Fruit fly (Drosophila melanogaster): ENCODE results near the gene CG11970.
A peak's percentile ranks its signal among the peaks of the same experiment; 100 is the strongest.

CG11970 gene

DNA sequence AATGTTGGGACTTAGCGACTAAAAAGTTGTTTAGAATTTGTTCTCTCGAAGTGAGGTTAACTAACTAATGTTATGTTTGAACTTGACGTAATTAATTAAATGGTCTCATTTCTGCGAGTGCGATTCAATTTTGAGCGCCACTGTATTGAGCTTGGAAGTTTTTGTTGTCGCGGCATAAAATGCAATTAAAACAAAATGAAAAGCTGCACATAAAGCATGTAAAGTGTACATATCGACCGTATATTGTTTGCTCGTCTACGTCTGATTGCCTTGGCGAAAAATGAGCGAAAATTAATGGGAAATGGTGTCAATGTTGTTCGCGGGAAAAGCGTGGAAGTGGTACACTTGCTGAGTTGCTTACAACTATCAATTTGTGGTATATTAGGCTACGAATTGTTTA, 32.4 kb downstream of the CG11970 start:
- no peak for TF ChIP-seq Sp1 (GFP tag; optimal IDR thresholded peaks at IDR 0.05)
- no peak for TF ChIP-seq dmrt93B (GFP tag; optimal IDR thresholded peaks at IDR 0.05)
- TF ChIP-seq br (GFP tag; optimal IDR thresholded peaks at IDR 0.05): no peak
- no peak for TF ChIP-seq brk (GFP tag; optimal IDR thresholded peaks at IDR 0.05)
- TF ChIP-seq pan (optimal IDR thresholded peaks at IDR 0.05): no peak
- TF ChIP-seq jim (GFP tag; optimal IDR thresholded peaks at IDR 0.05): no peak
- no peak for TF ChIP-seq Mio (GFP tag; optimal IDR thresholded peaks at IDR 0.05)
- no peak for TF ChIP-seq foxo (GFP tag; optimal IDR thresholded peaks at IDR 0.05)
- TF ChIP-seq HLH106 (tag; optimal IDR thresholded peaks at IDR 0.05): no peak
- no peak for TF ChIP-seq ey (GFP tag; optimal IDR thresholded peaks at IDR 0.05)
- no peak for TF ChIP-seq woc (GFP tag; optimal IDR thresholded peaks at IDR 0.05)
- TF ChIP-seq Jra (GFP tag; optimal IDR thresholded peaks at IDR 0.05): no peak
- TF ChIP-seq CrebA (GFP tag; optimal IDR thresholded peaks at IDR 0.05; ENCODE audit: borderline replicate concordance): no peak
- TF ChIP-seq tai (GFP tag; optimal IDR thresholded peaks at IDR 0.05): no peak
- no peak for TF ChIP-seq Dfd (GFP tag; optimal IDR thresholded peaks at IDR 0.05)
- TF ChIP-seq Rel (GFP tag; optimal IDR thresholded peaks at IDR 0.05): no peak
- TF ChIP-seq Rel (tag; optimal IDR thresholded peaks at IDR 0.05): no peak
- no peak for TF ChIP-seq N (GFP tag; optimal IDR thresholded peaks at IDR 0.05)
- no peak for TF ChIP-seq Dif (GFP tag; optimal IDR thresholded peaks at IDR 0.05; ENCODE audit: partially characterized antibody)
- no peak for TF ChIP-seq Vsx2 (GFP tag; optimal IDR thresholded peaks at IDR 0.05; ENCODE audit: partially characterized antibody)
- no peak for TF ChIP-seq lola (GFP tag; optimal IDR thresholded peaks at IDR 0.05)

DNA sequence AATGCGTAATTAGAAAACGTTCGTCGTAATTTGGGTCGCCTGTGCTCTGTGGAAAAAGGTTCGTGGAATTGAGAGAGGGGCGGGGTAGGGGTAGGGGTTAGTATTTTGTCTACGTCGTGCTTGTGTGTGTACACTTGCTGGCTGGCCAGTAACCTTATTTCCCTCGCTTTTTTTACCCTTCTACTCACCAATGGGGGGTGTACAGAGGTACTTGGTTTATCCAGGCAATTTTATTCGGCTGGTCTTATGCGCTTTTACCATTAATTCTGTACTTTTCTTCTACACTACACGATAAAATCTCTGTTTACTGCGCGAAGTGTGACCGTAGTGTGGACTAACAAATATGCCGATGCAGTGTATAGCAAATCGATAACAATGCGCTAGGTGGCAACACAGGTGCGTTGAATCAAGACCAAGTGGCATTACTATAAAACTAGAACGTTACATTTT, 35.2 kb downstream of the CG11970 start, which contains the start of gene tgo:
tgo (minus strand) TSS at position 334 of the 450 bp plus-strand sequence.
- TF ChIP-seq woc (GFP tag; optimal IDR thresholded peaks at IDR 0.05) (no peak), Rel (GFP tag; optimal IDR thresholded peaks at IDR 0.05) (no peak), Rel (tag; optimal IDR thresholded peaks at IDR 0.05) (peak; percentile 57), sage (GFP tag; optimal IDR thresholded peaks at IDR 0.05) (no peak), Dif (GFP tag; optimal IDR thresholded peaks at IDR 0.05; ENCODE audit: partially characterized antibody) (peak; percentile 7), N (GFP tag; optimal IDR thresholded peaks at IDR 0.05) (no peak), jim (GFP tag; optimal IDR thresholded peaks at IDR 0.05) (no peak), fru (GFP tag; optimal IDR thresholded peaks at IDR 0.05) (peak; percentile 76)

DNA sequence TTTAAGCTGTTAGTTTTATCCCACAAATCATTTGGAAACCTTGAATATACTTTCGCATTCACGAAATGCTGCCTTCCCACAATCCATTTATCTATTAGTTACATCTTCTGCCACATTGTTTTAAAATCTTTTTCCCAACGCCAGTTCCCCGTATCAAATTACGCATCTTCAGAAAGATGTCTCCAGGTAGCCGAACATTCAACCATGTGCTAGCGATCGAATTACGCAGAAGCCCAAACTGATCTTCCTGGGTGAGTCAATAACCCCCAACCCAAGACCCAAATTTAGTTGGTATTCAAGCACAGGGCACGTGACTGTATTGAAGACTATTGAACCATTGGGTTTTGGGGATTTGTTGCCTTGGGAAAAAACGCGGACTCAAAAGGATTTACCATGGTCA, 39.4 kb downstream of the CG11970 start:
- no peak for TF ChIP-seq Sp1 (GFP tag; optimal IDR thresholded peaks at IDR 0.05)

DNA sequence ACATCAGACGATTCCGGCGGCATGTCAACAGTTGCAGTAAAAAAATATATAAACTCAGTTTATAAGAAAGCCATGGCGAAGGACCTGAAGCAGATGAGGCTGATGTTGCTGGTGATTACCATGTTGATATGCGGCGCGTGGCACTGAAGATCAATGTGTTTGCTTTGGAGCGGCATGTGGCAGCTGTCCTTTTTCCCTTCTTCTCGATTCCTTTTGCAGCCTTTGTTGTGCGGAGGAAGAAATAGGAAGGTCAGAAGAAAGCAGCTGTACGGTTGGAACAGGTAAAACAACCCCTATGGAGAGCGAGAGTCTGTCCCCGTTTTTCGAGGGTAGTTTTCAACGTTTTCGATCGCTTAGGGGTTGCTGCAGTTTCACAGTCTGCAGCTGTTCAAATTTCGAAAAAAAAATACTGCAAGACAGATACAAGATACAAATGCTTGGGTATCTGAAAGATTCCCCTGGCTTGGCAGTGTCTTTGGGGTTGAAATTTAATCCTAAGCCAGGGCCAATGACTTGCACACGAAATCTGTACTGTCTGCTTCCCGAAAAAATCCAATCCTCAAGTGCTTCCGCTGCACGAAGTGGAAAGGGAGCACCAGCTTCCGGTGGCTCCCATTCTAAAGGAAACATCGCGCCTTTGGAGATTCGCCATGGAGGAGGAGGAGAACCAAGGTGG, 40.5 kb downstream of the CG11970 start:
- no peak for TF ChIP-seq CrebA (GFP tag; optimal IDR thresholded peaks at IDR 0.05; ENCODE audit: borderline replicate concordance)
- no peak for TF ChIP-seq GATAd (GFP tag; optimal IDR thresholded peaks at IDR 0.05)

DNA sequence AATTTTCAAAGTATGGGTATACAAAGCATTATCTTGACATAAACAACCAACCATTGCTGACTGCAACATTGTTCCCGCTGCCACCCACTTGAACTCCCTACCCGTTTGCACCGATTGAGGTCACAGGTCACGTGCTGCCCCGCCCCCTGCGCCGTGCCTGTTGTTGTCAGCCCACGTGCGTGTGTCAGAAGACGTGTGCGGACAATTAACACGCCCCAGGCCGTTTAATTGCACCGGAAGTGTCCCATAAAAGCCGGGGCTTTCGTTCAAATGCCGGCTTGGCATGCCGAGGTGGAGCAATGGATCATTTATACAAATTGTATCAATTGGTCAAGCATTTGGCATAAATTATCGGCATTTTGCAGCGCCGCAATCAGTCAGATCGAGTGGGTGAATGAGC, 42.6 kb downstream of the CG11970 start:
- TF ChIP-seq sv (GFP tag; optimal IDR thresholded peaks at IDR 0.05) (no peak), GATAd (GFP tag; optimal IDR thresholded peaks at IDR 0.05) (no peak), lola (GFP tag; optimal IDR thresholded peaks at IDR 0.05) (no peak), sage (GFP tag; optimal IDR thresholded peaks at IDR 0.05) (no peak), br (GFP tag; optimal IDR thresholded peaks at IDR 0.05) (no peak), pan (optimal IDR thresholded peaks at IDR 0.05) (no peak), Jra (GFP tag; optimal IDR thresholded peaks at IDR 0.05) (no peak), woc (GFP tag; optimal IDR thresholded peaks at IDR 0.05) (no peak)

DNA sequence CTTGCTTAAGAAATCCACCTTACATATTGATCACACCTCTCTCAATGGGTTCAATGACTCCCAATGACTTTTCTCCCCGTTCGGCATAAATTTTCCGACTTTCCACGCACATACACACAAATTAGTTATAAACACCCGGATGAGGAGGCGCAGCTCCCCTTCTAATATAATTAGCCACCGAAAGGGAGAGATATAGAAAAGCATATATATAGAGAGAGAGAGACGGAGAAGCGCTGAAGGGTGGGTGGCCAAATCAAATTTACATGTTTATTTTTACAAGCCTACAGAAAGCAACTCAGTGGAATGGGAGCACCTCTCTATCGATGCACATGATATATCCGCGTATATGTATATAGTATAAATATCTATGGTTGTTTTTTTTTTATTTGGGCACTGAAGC, 44.2 kb downstream of the CG11970 start:
- TF ChIP-seq Sp1 (GFP tag; optimal IDR thresholded peaks at IDR 0.05) (no peak), HLH106 (tag; optimal IDR thresholded peaks at IDR 0.05) (no peak), foxo (GFP tag; optimal IDR thresholded peaks at IDR 0.05) (no peak), CG9705 (GFP tag; optimal IDR thresholded peaks at IDR 0.05) (no peak), pan (optimal IDR thresholded peaks at IDR 0.05) (no peak), sv (GFP tag; optimal IDR thresholded peaks at IDR 0.05) (no peak), lola (GFP tag; optimal IDR thresholded peaks at IDR 0.05) (no peak), jim (GFP tag; optimal IDR thresholded peaks at IDR 0.05) (no peak)

DNA sequence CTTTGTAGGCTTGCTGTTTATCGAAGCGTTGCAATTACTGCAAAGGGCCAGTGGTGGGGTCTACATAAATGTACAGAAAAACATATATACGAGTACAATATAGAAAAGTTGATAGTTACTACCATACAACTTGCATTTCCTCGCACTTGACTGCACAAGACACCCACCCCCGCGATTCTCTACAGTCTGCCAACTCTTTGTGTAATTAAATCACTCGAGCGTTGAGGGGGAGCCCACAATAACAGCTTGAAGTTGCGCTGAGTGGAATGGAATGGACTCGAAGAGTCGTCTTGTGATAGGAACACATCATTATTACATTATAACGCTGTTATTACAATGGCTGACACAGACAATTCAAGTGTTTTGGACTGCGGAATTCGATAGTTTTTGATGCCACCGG, 44.9 kb downstream of the CG11970 start:
- no peak for TF ChIP-seq Dif (GFP tag; optimal IDR thresholded peaks at IDR 0.05; ENCODE audit: partially characterized antibody)
- no peak for TF ChIP-seq Rel (GFP tag; optimal IDR thresholded peaks at IDR 0.05)
- TF ChIP-seq Rel (tag; optimal IDR thresholded peaks at IDR 0.05): peak; percentile 13

All from whole organism, wandering third instar larva.